Worm (Caenorhabditis elegans): Measurements from ENCODE around the gene meg-1.

The meg-1 gene

ce11 chrX:13920374-13920986 is 9.0 kb downstream of the meg-1 start (continued):
- TF ChIP-seq dmd-4 (tag; optimal IDR thresholded peaks at IDR 0.05): no peak
- TF ChIP-seq snpc-4 (tag; optimal IDR thresholded peaks at IDR 0.05): no peak
- TF ChIP-seq elt-1 (tag; optimal IDR thresholded peaks at IDR 0.05): no peak
- TF ChIP-seq R02D3.7 (tag; optimal IDR thresholded peaks at IDR 0.05): no peak
- TF ChIP-seq ceh-82 (tag; optimal IDR thresholded peaks at IDR 0.05): no peak
- TF ChIP-seq lsy-2 (tag; optimal IDR thresholded peaks at IDR 0.05): peak in 1 of 2 experiments; percentile 38
- TF ChIP-seq fos-1 (tag; optimal IDR thresholded peaks at IDR 0.05): peak; percentile 27
- TF ChIP-seq nhr-237 (tag; optimal IDR thresholded peaks at IDR 0.05): no peak
- TF ChIP-seq nhr-6 (tag; optimal IDR thresholded peaks at IDR 0.05): peak; percentile 78
- no peak for TF ChIP-seq mdl-1 (tag; optimal IDR thresholded peaks at IDR 0.05)
- TF ChIP-seq lin-39 (tag; optimal IDR thresholded peaks at IDR 0.05): no peak
- TF ChIP-seq Y55F3AM.14 (GFP tag; optimal IDR thresholded peaks at IDR 0.05): no peak
- TF ChIP-seq ZK546.5 (tag; optimal IDR thresholded peaks at IDR 0.05): no peak

ce11 chrX:13918143-13918542 is 11.3 kb downstream of the meg-1 start:
- no peak for TF ChIP-seq unc-62 (GFP tag; optimal IDR thresholded peaks at IDR 0.05)
- TF ChIP-seq lsy-2 (tag; optimal IDR thresholded peaks at IDR 0.05): peak in 1 of 2 experiments; percentile 46
- TF ChIP-seq fos-1 (tag; optimal IDR thresholded peaks at IDR 0.05): no peak
- peak; percentile 6 for TF ChIP-seq gmeb-1 (tag; optimal IDR thresholded peaks at IDR 0.05)
- TF ChIP-seq unc-55 (GFP tag; optimal IDR thresholded peaks at IDR 0.05): peak; percentile 46
- TF ChIP-seq nhr-10 (tag; optimal IDR thresholded peaks at IDR 0.05): no peak
- TF ChIP-seq nhr-237 (tag; optimal IDR thresholded peaks at IDR 0.05): no peak
- no peak for TF ChIP-seq mab-5 (tag; optimal IDR thresholded peaks at IDR 0.05)
- TF ChIP-seq crh-2 (tag; optimal IDR thresholded peaks at IDR 0.05): peak; percentile 16

- TF ChIP-seq unc-55 (GFP tag; optimal IDR thresholded peaks at IDR 0.05) (peak; percentile 70), nhr-25 (tag; optimal IDR thresholded peaks at IDR 0.05) (peak; percentile 50), C34F6.9 (tag; optimal IDR thresholded peaks at IDR 0.05) (peak; percentile 76), egl-27 (tag; optimal IDR thresholded peaks at IDR 0.05) (peak; percentile 61), ama-1 (optimal IDR thresholded peaks at IDR 0.05) (no peak), aly-2 (tag; optimal IDR thresholded peaks at IDR 0.05) (no peak), sma-9 (GFP tag; optimal IDR thresholded peaks at IDR 0.05) (peak; percentile 78), sma-9 (tag; optimal IDR thresholded peaks at IDR 0.05) (no peak), blmp-1 (tag; optimal IDR thresholded peaks at IDR 0.05; ENCODE audit: insufficient read depth) (no peak), peb-1 (tag; optimal IDR thresholded peaks at IDR 0.05) (no peak), crh-2 (tag; optimal IDR thresholded peaks at IDR 0.05) (peak; percentile 80), nhr-10 (tag; optimal IDR thresholded peaks at IDR 0.05) (no peak), nhr-21 (tag; optimal IDR thresholded peaks at IDR 0.05) (peak; percentile 2), nhr-129 (tag; optimal IDR thresholded peaks at IDR 0.05) (peak; percentile 52), nhr-77 (tag; optimal IDR thresholded peaks at IDR 0.05) (no peak), mdl-1 (tag; optimal IDR thresholded peaks at IDR 0.05) (no peak), sma-3 (GFP tag; optimal IDR thresholded peaks at IDR 0.05) (peak; percentile 58), nhr-6 (tag; optimal IDR thresholded peaks at IDR 0.05) (peak; percentile 55), F13H6.1 (tag; optimal IDR thresholded peaks at IDR 0.05) (peak; percentile 70), gmeb-1 (tag; optimal IDR thresholded peaks at IDR 0.05) (no peak), elt-3 (tag; optimal IDR thresholded peaks at IDR 0.05) (no peak), alr-1 (tag; optimal IDR thresholded peaks at IDR 0.05) (no peak), sem-4 (tag; optimal IDR thresholded peaks at IDR 0.05) (no peak), lsy-2 (tag; optimal IDR thresholded peaks at IDR 0.05) (peak in 1 of 2 experiments; percentile 65), fos-1 (tag; optimal IDR thresholded peaks at IDR 0.05) (peak; percentile 87), ceh-16 (tag; optimal IDR thresholded peaks at IDR 0.05) (peak; percentile 1), ZK546.5 (tag; optimal IDR thresholded peaks at IDR 0.05) (no peak)
These were observed 12.2 kb downstream of the meg-1 start, which contains the start of gene ekl-5 for ce11 chrX:13917121-13917755. ekl-5 (minus strand) TSS chrX:13917171.

- TF ChIP-seq lsy-2 (tag; optimal IDR thresholded peaks at IDR 0.05) (no peak), nhr-77 (tag; optimal IDR thresholded peaks at IDR 0.05) (no peak), mbf-1 (tag; optimal IDR thresholded peaks at IDR 0.05) (no peak)
These were observed 15.1 kb downstream of the meg-1 start, which contains the start of gene Y26E6A.2 for ce11 chrX:13914289-13914688. Y26E6A.2 (minus strand) TSS chrX:13914389.
